Worm (Caenorhabditis elegans) whole organism, L3 larva: ENCODE measurements around the gene str-111.

Source experiments
- ZK546.5 ChIP-seq: sonication (generic microtip); optimal IDR thresholded peaks from 2 replicates; lab custom pipeline; 2017; ENCODE audit warnings: missing biosample characterization, missing genetic modification characterization
- aly-2 ChIP-seq: fragments of 150-350 bp; optimal IDR thresholded peaks from 2 replicates; lab custom pipeline; 2014; ENCODE audit warnings: missing biosample characterization, missing genetic modification characterization
- ceh-28 ChIP-seq: fragments of 150-350 bp; optimal IDR thresholded peaks from 2 replicates; lab custom pipeline; 2014; ENCODE audit warnings: missing biosample characterization, missing genetic modification reagents, missing genetic modification characterization
- ceh-82 ChIP-seq: fragments of 150-350 bp; optimal IDR thresholded peaks from 2 replicates; lab custom pipeline; 2014; ENCODE audit warnings: missing biosample characterization, missing genetic modification characterization
- egl-27 ChIP-seq: sonication (generic microtip); optimal IDR thresholded peaks from 4 replicates; lab custom pipeline; 2017; ENCODE audit warnings: missing biosample characterization, missing genetic modification reagents, missing genetic modification characterization
- elt-2 ChIP-seq: sonication (generic microtip); optimal IDR thresholded peaks from 2 replicates; lab custom pipeline; 2016; ENCODE audit warnings: missing genetic modification reagents, mild to moderate bottlenecking, missing genetic modification characterization, missing compliant biosample characterization
- elt-3 ChIP-seq, 3 experiments: fragments of 150-350 bp in 1 of 3; sonication (generic microtip) in 2 of 3; optimal IDR thresholded peaks; 2 replicates in 2 of 3; 4 replicates in 1 of 3; lab custom pipeline; 2014 to 2017; ENCODE audit warnings: missing biosample characterization in 3 of 3, missing genetic modification characterization in 3 of 3
- nhr-11 ChIP-seq: fragments of 150-350 bp; optimal IDR thresholded peaks from 2 replicates; lab custom pipeline; 2014; ENCODE audit warnings: missing biosample characterization, missing genetic modification characterization
- nhr-23 ChIP-seq: fragments of 150-350 bp; optimal IDR thresholded peaks from 2 replicates; lab custom pipeline; 2014; ENCODE audit warnings: missing biosample characterization, missing genetic modification reagents, missing genetic modification characterization
- nhr-237 ChIP-seq: fragments of 150-350 bp; optimal IDR thresholded peaks from 2 replicates; lab custom pipeline; 2014; ENCODE audit warnings: missing biosample characterization, missing genetic modification characterization
- pha-4 ChIP-seq: fragments of 150-350 bp; optimal IDR thresholded peaks from 2 replicates; lab custom pipeline; 2014; ENCODE audit warnings: missing biosample characterization, missing genetic modification reagents, missing genetic modification characterization
- pqm-1 ChIP-seq: fragments of 150-350 bp; optimal IDR thresholded peaks from 2 replicates; lab custom pipeline; 2017; ENCODE audit warnings: missing biosample characterization, missing genetic modification characterization, inconsistent platforms
- sea-2 ChIP-seq: fragments of 150-350 bp; sonication (generic microtip); optimal IDR thresholded peaks from 4 replicates; lab custom pipeline; 2014; ENCODE audit warnings: missing biosample characterization, missing genetic modification reagents, missing genetic modification characterization
- unc-62 ChIP-seq: fragments of 150-350 bp; sonication (generic microtip); optimal IDR thresholded peaks from 4 replicates; lab custom pipeline; 2014; ENCODE audit warnings: missing biosample characterization, missing genetic modification reagents, missing genetic modification characterization

ce11 chrV:16131249-16131648 is 37.7 kb downstream of the str-111 start, which contains the start of gene fbxa-142:
- TF ChIP-seq ceh-82 (tag; lab: Kevin White, UChicago) (no peak), pqm-1 (tag; lab: Kevin White, UChicago) (no peak), nhr-23 (no peak), egl-27 (no peak), aly-2 (no peak), nhr-11 (tag; lab: Kevin White, UChicago) (no peak), ceh-28 (tag; lab: Kevin White, UChicago) (no peak), ZK546.5 (tag; lab: Kevin White, UChicago) (no peak), nhr-237 (no peak), unc-62 (GFP tag; lab: Kevin White, UChicago) (no peak), sea-2 (GFP tag; lab: Kevin White, UChicago) (no peak), elt-2 (tag; lab: Kevin White, UChicago) (no peak), elt-3 (tag; optimal IDR thresholded peaks at IDR 0.05; lab: Kevin White, UChicago) (no peak), pha-4 (no peak)
